Worm (Caenorhabditis elegans) whole organism, L1 larva: ENCODE data around the gene T03F7.6.

Experiments used
- ama-1 ChIP-seq: fragments of 150-350 bp; optimal IDR thresholded peaks from 2 replicates; lab custom pipeline; 2014
- blmp-1 ChIP-seq: fragments of 150-350 bp; optimal IDR thresholded peaks from 2 replicates; lab custom pipeline; 2014; ENCODE audit warnings: missing biosample characterization, missing genetic modification characterization
- ceh-82 ChIP-seq, 3 experiments: fragments of 150-350 bp in 1 of 3; sonication (generic microtip) in 2 of 3; optimal IDR thresholded peaks; 2 replicates each; lab custom pipeline; 2014 to 2017; ENCODE audit warnings: missing biosample characterization in 3 of 3, missing genetic modification characterization in 3 of 3
- ces-1 ChIP-seq: fragments of 150-350 bp; optimal IDR thresholded peaks from 2 replicates; lab custom pipeline; 2014; ENCODE audit warnings: missing biosample characterization, missing genetic modification reagents, missing genetic modification characterization
- elt-3 ChIP-seq, 6 experiments: fragments of 150-350 bp in 1 of 6; sonication (generic microtip); optimal IDR thresholded peaks; 2 replicates each; lab custom pipeline; 2017 to 2018; ENCODE audit warnings: missing biosample characterization in 6 of 6, missing genetic modification characterization in 6 of 6, inconsistent platforms in 1 of 6
- isw-1 ChIP-seq: fragments of 200-800 bp; sonication (Bioruptor generic); IDR thresholded peaks from 2 replicates; pipeline ENCODE4 v1.3.6; 2022; ENCODE audit warnings: missing genetic modification characterization, missing compliant biosample characterization
- lsy-2 ChIP-seq, 2 experiments: fragments of 150-350 bp; optimal IDR thresholded peaks; 2 replicates each; lab custom pipeline; 2014; ENCODE audit warnings: missing biosample characterization in 2 of 2, missing genetic modification characterization in 2 of 2
- nhr-28 ChIP-seq: fragments of 150-350 bp; optimal IDR thresholded peaks from 2 replicates; lab custom pipeline; 2014; ENCODE audit warnings: missing biosample characterization, missing genetic modification characterization

ce11 chrV:11341913-11342312, 47.4 kb downstream of the T03F7.6 start, which contains the start of gene T02E9.5:
- TF ChIP-seq elt-3 (tag; optimal IDR thresholded peaks at IDR 0.05; lab: Kevin White, UChicago) (no peak), isw-1 (no peak), ceh-82 (tag; optimal IDR thresholded peaks at IDR 0.05; lab: Kevin White, UChicago) (no peak), blmp-1 (tag; lab: Kevin White, UChicago) (no peak), nhr-28 (tag; lab: Kevin White, UChicago) (no peak), ama-1 (lab: Kevin White, UChicago) (no peak), lsy-2 (tag; optimal IDR thresholded peaks at IDR 0.05; lab: Kevin White, UChicago) (peak in 1 of 2 experiments; percentile 2), ces-1 (GFP tag; lab: Kevin White, UChicago) (peak; percentile 8)
